Fruit fly (Drosophila melanogaster): ENCODE data around the gene CG43760.

DNA sequence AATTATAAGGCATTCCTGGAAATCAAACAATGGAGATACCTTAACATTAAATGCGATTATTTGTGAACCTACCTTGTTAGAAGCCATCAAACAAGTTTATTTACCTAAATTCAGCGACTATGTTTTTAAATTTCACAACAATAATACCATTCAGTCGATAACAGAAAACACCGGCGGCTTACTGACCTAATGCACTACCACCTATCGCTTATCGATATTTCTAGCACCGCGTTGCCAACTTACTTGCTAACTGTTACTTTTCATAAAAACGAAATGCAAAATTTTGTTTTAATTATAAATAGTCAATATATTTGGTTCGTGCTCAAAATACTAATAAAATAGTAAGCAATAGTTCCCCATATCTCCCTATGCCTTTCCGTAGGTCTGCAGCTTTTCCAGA is 5.7 kb downstream of the CG43760 start, which contains the start of gene Ku80:
- no peak for TF ChIP-seq CG11902 (GFP tag; optimal IDR thresholded peaks at IDR 0.05)
- no peak for TF ChIP-seq CG8632 (GFP tag; optimal IDR thresholded peaks at IDR 0.05)
- TF ChIP-seq Lpt (GFP tag; optimal IDR thresholded peaks at IDR 0.05), result no peak
- no peak for TF ChIP-seq pdm3 (GFP tag; optimal IDR thresholded peaks at IDR 0.05)
- TF ChIP-seq Ets96B (tag; optimal IDR thresholded peaks at IDR 0.05), result no peak
- TF ChIP-seq acj6 (GFP tag; optimal IDR thresholded peaks at IDR 0.05), result no peak
- no peak for TF ChIP-seq esn (GFP tag; optimal IDR thresholded peaks at IDR 0.05)
- no peak for TF ChIP-seq CG10669 (GFP tag; optimal IDR thresholded peaks at IDR 0.05)
- TF ChIP-seq CG10631 (GFP tag; optimal IDR thresholded peaks at IDR 0.05), result no peak
- TF ChIP-seq Sox15 (GFP tag; optimal IDR thresholded peaks at IDR 0.05), result no peak

All from whole organism, prepupa.